Worm (Caenorhabditis elegans) whole organism, L3 larva: ENCODE measurements around the gene srx-56.

Experiments
- R02D3.7 ChIP-seq: fragments of 150-350 bp; optimal IDR thresholded peaks from 2 replicates; lab custom pipeline; 2014; ENCODE audit warnings: missing biosample characterization, missing genetic modification characterization
- ZK546.5 ChIP-seq: sonication (generic microtip); optimal IDR thresholded peaks from 2 replicates; lab custom pipeline; 2017; ENCODE audit warnings: missing biosample characterization, missing genetic modification characterization
- ama-1 ChIP-seq: fragments of 150-350 bp; optimal IDR thresholded peaks from 2 replicates; lab custom pipeline; 2018
- ceh-28 ChIP-seq: fragments of 150-350 bp; optimal IDR thresholded peaks from 2 replicates; lab custom pipeline; 2014; ENCODE audit warnings: missing biosample characterization, missing genetic modification reagents, missing genetic modification characterization
- ceh-82 ChIP-seq: fragments of 150-350 bp; optimal IDR thresholded peaks from 2 replicates; lab custom pipeline; 2014; ENCODE audit warnings: missing biosample characterization, missing genetic modification characterization
- daf-12 ChIP-seq: fragments of 150-350 bp; optimal IDR thresholded peaks from 2 replicates; lab custom pipeline; 2014; ENCODE audit warnings: missing biosample characterization, missing genetic modification reagents, missing genetic modification characterization
- egl-27 ChIP-seq: sonication (generic microtip); optimal IDR thresholded peaks from 4 replicates; lab custom pipeline; 2017; ENCODE audit warnings: missing biosample characterization, missing genetic modification reagents, missing genetic modification characterization
- elt-1 ChIP-seq: fragments of 150-350 bp; optimal IDR thresholded peaks from 2 replicates; lab custom pipeline; 2014; ENCODE audit warnings: missing biosample characterization, missing genetic modification characterization
- elt-2 ChIP-seq: sonication (generic microtip); optimal IDR thresholded peaks from 2 replicates; lab custom pipeline; 2016; ENCODE audit warnings: missing genetic modification reagents, mild to moderate bottlenecking, missing genetic modification characterization, missing compliant biosample characterization
- elt-3 ChIP-seq, 3 experiments: fragments of 150-350 bp in 1 of 3; sonication (generic microtip) in 2 of 3; optimal IDR thresholded peaks; 2 replicates in 2 of 3; 4 replicates in 1 of 3; lab custom pipeline; 2014 to 2017; ENCODE audit warnings: missing biosample characterization in 3 of 3, missing genetic modification characterization in 3 of 3
- eor-1 ChIP-seq, 2 experiments: fragments of 150-350 bp; optimal IDR thresholded peaks; 2 replicates each; lab custom pipeline; 2014 to 2018; ENCODE audit warnings: missing biosample characterization in 2 of 2, missing genetic modification characterization in 2 of 2
- fos-1 ChIP-seq: fragments of 150-350 bp; optimal IDR thresholded peaks from 2 replicates; lab custom pipeline; 2014; ENCODE audit warnings: missing biosample characterization, missing genetic modification characterization
- hmg-11 ChIP-seq: sonication (generic microtip); optimal IDR thresholded peaks from 2 replicates; lab custom pipeline; 2016; ENCODE audit warnings: missing genetic modification characterization, missing compliant biosample characterization
- jun-1 ChIP-seq: fragments of 150-350 bp; optimal IDR thresholded peaks from 2 replicates; lab custom pipeline; 2014; ENCODE audit warnings: missing biosample characterization, missing genetic modification reagents, missing genetic modification characterization
- lin-39 ChIP-seq: fragments of 150-350 bp; optimal IDR thresholded peaks from 2 replicates; lab custom pipeline; 2018; ENCODE audit warnings: missing biosample characterization, missing genetic modification reagents, missing genetic modification characterization
- mml-1 ChIP-seq: fragments of 150-350 bp; sonication (generic microtip); optimal IDR thresholded peaks from 3 replicates; lab custom pipeline; 2014; ENCODE audit warnings: missing biosample characterization, missing genetic modification characterization
- nfya-1 ChIP-seq: sonication (generic microtip); optimal IDR thresholded peaks from 2 replicates; lab custom pipeline; 2017; ENCODE audit warnings: missing genetic modification characterization, mild to moderate bottlenecking, missing compliant biosample characterization, antibody characterized with exemption, moderate library complexity; ENCODE audit not compliant: insufficient read depth
- nhr-11 ChIP-seq: fragments of 150-350 bp; optimal IDR thresholded peaks from 2 replicates; lab custom pipeline; 2014; ENCODE audit warnings: missing biosample characterization, missing genetic modification characterization
- nhr-23 ChIP-seq: fragments of 150-350 bp; optimal IDR thresholded peaks from 2 replicates; lab custom pipeline; 2014; ENCODE audit warnings: missing biosample characterization, missing genetic modification reagents, missing genetic modification characterization
- nhr-237 ChIP-seq: fragments of 150-350 bp; optimal IDR thresholded peaks from 2 replicates; lab custom pipeline; 2014; ENCODE audit warnings: missing biosample characterization, missing genetic modification characterization
- nhr-25 ChIP-seq: sonication (generic microtip); optimal IDR thresholded peaks from 2 replicates; lab custom pipeline; 2017; ENCODE audit warnings: missing biosample characterization, missing genetic modification characterization
- nhr-28 ChIP-seq: fragments of 150-350 bp; optimal IDR thresholded peaks from 2 replicates; lab custom pipeline; 2014; ENCODE audit warnings: missing biosample characterization, missing genetic modification characterization
- nhr-43 ChIP-seq: sonication (generic microtip); optimal IDR thresholded peaks from 2 replicates; lab custom pipeline; 2016; ENCODE audit warnings: mild to moderate bottlenecking, missing genetic modification characterization, missing compliant biosample characterization; ENCODE audit not compliant: poor library complexity, severe bottlenecking
- pha-4 ChIP-seq: fragments of 150-350 bp; optimal IDR thresholded peaks from 2 replicates; lab custom pipeline; 2014; ENCODE audit warnings: missing biosample characterization, missing genetic modification reagents, missing genetic modification characterization
- pqm-1 ChIP-seq: fragments of 150-350 bp; optimal IDR thresholded peaks from 2 replicates; lab custom pipeline; 2017; ENCODE audit warnings: missing biosample characterization, missing genetic modification characterization, inconsistent platforms
- sea-2 ChIP-seq: fragments of 150-350 bp; sonication (generic microtip); optimal IDR thresholded peaks from 4 replicates; lab custom pipeline; 2014; ENCODE audit warnings: missing biosample characterization, missing genetic modification reagents, missing genetic modification characterization
- skn-1 ChIP-seq: fragments of 150-350 bp; optimal IDR thresholded peaks from 2 replicates; lab custom pipeline; 2014; ENCODE audit warnings: missing biosample characterization, missing genetic modification characterization
- snpc-4 ChIP-seq: fragments of 150-350 bp; optimal IDR thresholded peaks from 2 replicates; lab custom pipeline; 2014; ENCODE audit warnings: missing biosample characterization, missing genetic modification characterization
- unc-62 ChIP-seq: fragments of 150-350 bp; sonication (generic microtip); optimal IDR thresholded peaks from 4 replicates; lab custom pipeline; 2014; ENCODE audit warnings: missing biosample characterization, missing genetic modification reagents, missing genetic modification characterization
- ztf-11 ChIP-seq: fragments of 150-350 bp; optimal IDR thresholded peaks from 2 replicates; lab custom pipeline; 2014; ENCODE audit warnings: missing biosample characterization, missing genetic modification characterization

Gene srx-56

ce11 chrV:7417018-7417716 is 43.0 kb downstream of the srx-56 start, which contains the start of gene srw-67:
srw-67 (plus strand) TSS chrV:7417660.
- TF ChIP-seq nhr-43 (tag; lab: Kevin White, UChicago) (peak; percentile 62), ZK546.5 (tag; lab: Kevin White, UChicago) (no peak)
- TF ChIP-seq, all 47 proteins: peak for 1

- TF ChIP-seq ztf-11 (tag; lab: Kevin White, UChicago) = no peak
- TF ChIP-seq ZK546.5 (tag; lab: Kevin White, UChicago) = no peak
- no peak for TF ChIP-seq elt-2
- TF ChIP-seq R02D3.7 = no peak
- no peak for TF ChIP-seq nhr-11 (tag; lab: Kevin White, UChicago)
- no peak for TF ChIP-seq mml-1 (tag; lab: Kevin White, UChicago)
- no peak for TF ChIP-seq elt-1 (tag; lab: Kevin White, UChicago)
- TF ChIP-seq nhr-25 (tag; lab: Kevin White, UChicago) = no peak
- no peak for TF ChIP-seq ama-1 (lab: Kevin White, UChicago)
- no peak for TF ChIP-seq egl-27 (tag; lab: Kevin White, UChicago)
- TF ChIP-seq fos-1 (tag; lab: Kevin White, UChicago) = no peak
- TF ChIP-seq nhr-237 (tag; lab: Kevin White, UChicago) = no peak
- no peak for TF ChIP-seq nhr-28 (tag; lab: Kevin White, UChicago)
- TF ChIP-seq elt-3 (tag; optimal IDR thresholded peaks at IDR 0.05; lab: Kevin White, UChicago) = no peak
- no peak for TF ChIP-seq snpc-4
- no peak for TF ChIP-seq pha-4
- TF ChIP-seq sea-2 (GFP tag; lab: Kevin White, UChicago) = no peak
- TF ChIP-seq ceh-82 (tag; lab: Kevin White, UChicago) = no peak
- TF ChIP-seq nhr-23 = no peak
- TF ChIP-seq nfya-1 = no peak
Measured at ce11 chrV:7420162-7420561, 46.0 kb downstream of the srx-56 start, which contains the start of gene srxa-4. srxa-4 (plus strand) TSS chrV:7420462.

- TF ChIP-seq jun-1 (tag; lab: Kevin White, UChicago) (no peak), ceh-82 (tag; lab: Kevin White, UChicago) (no peak), unc-62 (GFP tag; lab: Kevin White, UChicago) (no peak), lin-39 (no peak), ztf-11 (tag; lab: Kevin White, UChicago) (no peak), hmg-11 (tag; lab: Kevin White, UChicago) (no peak), daf-12 (tag; lab: Kevin White, UChicago) (no peak), skn-1 (tag; lab: Kevin White, UChicago) (no peak), eor-1 (tag; optimal IDR thresholded peaks at IDR 0.05; lab: Kevin White, UChicago) (no peak), pqm-1 (tag; lab: Kevin White, UChicago) (no peak), sea-2 (GFP tag; lab: Kevin White, UChicago) (no peak), nhr-11 (tag; lab: Kevin White, UChicago) (no peak), R02D3.7 (no peak), ceh-28 (tag; lab: Kevin White, UChicago) (no peak)
Measured at ce11 chrV:7424336-7424735, 50.1 kb downstream of the srx-56 start, which contains the start of gene F18E3.10. F18E3.10 (minus strand) TSS chrV:7424436.
